Worm (Caenorhabditis elegans): Measurements from ENCODE around the gene F43G6.7.

Gene F43G6.7

DNA sequence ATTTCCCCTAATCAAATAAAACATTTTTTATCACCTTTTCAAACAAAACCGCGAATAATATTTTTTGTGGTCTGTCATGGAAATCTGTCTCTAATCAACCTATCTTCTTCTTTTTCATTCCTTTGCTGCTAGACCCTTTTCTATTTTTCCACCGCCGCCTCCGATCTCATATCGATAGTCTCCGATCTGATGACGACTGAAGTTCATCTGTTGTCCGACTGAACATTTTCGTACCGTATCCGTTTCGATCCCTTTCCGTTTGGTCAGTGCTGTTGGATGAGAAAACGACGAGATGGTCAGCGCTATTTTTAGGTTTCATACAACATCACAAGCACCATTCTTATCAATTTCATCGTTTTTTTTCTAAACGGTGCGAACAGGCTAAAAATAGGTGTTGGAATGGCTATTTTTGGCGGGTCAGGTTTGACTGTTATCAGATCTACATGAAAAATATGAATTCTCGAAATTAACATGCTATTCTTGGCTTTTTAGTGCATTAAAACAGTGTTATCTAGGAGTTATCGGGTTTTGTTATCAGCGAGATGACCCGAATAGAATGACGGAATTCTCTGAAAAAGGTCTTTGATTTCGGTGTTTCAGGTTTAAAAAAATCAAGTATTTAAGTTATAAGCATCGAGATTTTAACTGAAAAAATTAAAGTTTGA is 26.1 kb downstream of the F43G6.7 start:
- peak; percentile 45 for TF ChIP-seq elt-2 (tag; optimal IDR thresholded peaks at IDR 0.05)
- no peak for TF ChIP-seq tbx-7 (tag; optimal IDR thresholded peaks at IDR 0.05)

DNA sequence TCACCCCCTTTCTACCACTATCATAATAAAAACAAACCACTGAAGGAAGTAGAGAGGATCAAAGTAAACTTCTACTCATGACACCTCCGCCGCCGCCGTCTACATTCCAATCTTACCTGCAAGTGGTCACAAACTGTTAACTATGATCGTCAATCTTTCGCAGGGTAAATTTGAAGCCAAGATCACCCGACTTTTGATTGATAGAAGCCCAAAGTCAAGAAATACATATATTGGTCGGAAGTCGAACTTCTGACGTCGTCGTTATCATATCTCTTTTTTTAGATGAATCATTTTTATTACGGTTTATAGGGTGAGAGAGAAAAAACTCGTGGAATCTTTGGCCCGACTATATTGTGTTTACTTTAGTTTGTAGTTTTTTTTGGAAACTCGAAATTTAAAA is 27.8 kb downstream of the F43G6.7 start:
- no peak for TF ChIP-seq hlh-8 (tag; optimal IDR thresholded peaks at IDR 0.05)
- no peak for TF ChIP-seq elt-2 (tag; optimal IDR thresholded peaks at IDR 0.05)

DNA sequence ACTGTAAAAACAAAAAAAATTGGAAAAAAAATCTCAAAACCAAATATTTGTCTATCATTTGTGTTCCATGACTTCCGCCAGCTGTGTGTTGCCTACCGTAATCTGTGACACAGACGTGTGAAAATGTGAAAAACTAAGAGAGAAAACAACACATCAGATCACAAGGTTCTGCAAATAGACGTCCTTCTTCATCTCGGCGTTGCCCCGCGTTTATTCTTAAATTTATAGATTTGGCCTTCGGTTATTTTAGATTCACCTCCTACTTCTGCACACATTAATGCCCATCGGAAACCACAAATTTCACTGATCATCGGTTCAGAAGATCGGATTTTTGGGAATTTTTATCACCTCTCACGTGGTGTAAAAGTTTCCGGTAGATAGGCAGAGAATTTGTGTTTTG is 28.5 kb downstream of the F43G6.7 start:
- no peak for TF ChIP-seq ets-4 (tag; optimal IDR thresholded peaks at IDR 0.05)
- no peak for TF ChIP-seq hlh-13 (GFP tag; optimal IDR thresholded peaks at IDR 0.05)
- TF ChIP-seq nfya-1 (tag; optimal IDR thresholded peaks at IDR 0.05), result no peak
- no peak for TF ChIP-seq ttx-3 (tag; optimal IDR thresholded peaks at IDR 0.05)
- no peak for TF ChIP-seq ref-2 (tag; optimal IDR thresholded peaks at IDR 0.05)
- no peak for TF ChIP-seq pha-2 (tag; optimal IDR thresholded peaks at IDR 0.05)
- no peak for TF ChIP-seq sox-4 (tag; optimal IDR thresholded peaks at IDR 0.05)
- no peak for TF ChIP-seq eyg-1 (tag; optimal IDR thresholded peaks at IDR 0.05)
- TF ChIP-seq ceh-19 (GFP tag; optimal IDR thresholded peaks at IDR 0.05), result no peak
- no peak for TF ChIP-seq syd-9 (tag; optimal IDR thresholded peaks at IDR 0.05)
- TF ChIP-seq hlh-8 (tag; optimal IDR thresholded peaks at IDR 0.05), result no peak
- no peak for TF ChIP-seq unc-86 (tag; optimal IDR thresholded peaks at IDR 0.05)
- TF ChIP-seq C08G9.2 (tag; optimal IDR thresholded peaks at IDR 0.05), result no peak
- no peak for TF ChIP-seq madf-2 (tag; optimal IDR thresholded peaks at IDR 0.05)
- TF ChIP-seq ceh-18 (tag; optimal IDR thresholded peaks at IDR 0.05), result no peak
- no peak for TF ChIP-seq sox-2 (GFP tag; IDR thresholded peaks at IDR 0.05)
- no peak for TF ChIP-seq pqm-1 (tag; optimal IDR thresholded peaks at IDR 0.05)
- TF ChIP-seq lin-11 (tag; optimal IDR thresholded peaks at IDR 0.05), result no peak
- no peak for TF ChIP-seq K02D7.2 (tag; optimal IDR thresholded peaks at IDR 0.05)
- TF ChIP-seq ceh-22 (tag; optimal IDR thresholded peaks at IDR 0.05), result no peak

ce11 chrII:11841653-11842052 is 31.1 kb downstream of the F43G6.7 start:
- TF ChIP-seq ceh-34 (tag; optimal IDR thresholded peaks at IDR 0.05), result no peak
- TF ChIP-seq lim-6 (tag; optimal IDR thresholded peaks at IDR 0.05), result no peak
- no peak for TF ChIP-seq ceh-22 (tag; optimal IDR thresholded peaks at IDR 0.05)
- no peak for TF ChIP-seq ama-1 (optimal IDR thresholded peaks at IDR 0.05)
- TF ChIP-seq C08G9.2 (tag; optimal IDR thresholded peaks at IDR 0.05), result no peak
- no peak for TF ChIP-seq pha-4 (tag; optimal IDR thresholded peaks at IDR 0.05)
- TF ChIP-seq sdc-2 (tag; optimal IDR thresholded peaks at IDR 0.05), result no peak
- TF ChIP-seq pros-1 (tag; optimal IDR thresholded peaks at IDR 0.05), result no peak
- no peak for TF ChIP-seq unc-3 (GFP tag; conservative IDR thresholded peaks at IDR 0.05)
- TF ChIP-seq unc-3 (tag; optimal IDR thresholded peaks at IDR 0.05), result no peak
- TF ChIP-seq hlh-6 (tag; optimal IDR thresholded peaks at IDR 0.05), result no peak
- no peak for TF ChIP-seq pat-9 (tag; optimal IDR thresholded peaks at IDR 0.05)
- TF ChIP-seq mec-3 (tag; optimal IDR thresholded peaks at IDR 0.05; ENCODE audit: borderline replicate concordance), result no peak
- TF ChIP-seq Y22D7AL.16 (tag; optimal IDR thresholded peaks at IDR 0.05), result no peak
- TF ChIP-seq T23F11.4 (GFP tag; optimal IDR thresholded peaks at IDR 0.05), result no peak
- TF ChIP-seq elt-2 (tag; optimal IDR thresholded peaks at IDR 0.05), result no peak
- TF ChIP-seq pha-2 (tag; optimal IDR thresholded peaks at IDR 0.05), result no peak
- no peak for TF ChIP-seq sox-2 (GFP tag; IDR thresholded peaks at IDR 0.05)
- no peak for TF ChIP-seq gmeb-2 (tag; optimal IDR thresholded peaks at IDR 0.05)
- no peak for TF ChIP-seq pag-3 (tag; optimal IDR thresholded peaks at IDR 0.05; ENCODE audit: borderline replicate concordance)
- no peak for TF ChIP-seq ceh-45 (GFP tag; IDR thresholded peaks at IDR 0.05)
